Worm (Caenorhabditis elegans) whole organism, L2 larva: ENCODE measurements around the gene rpn-9.

ENCODE experiments used
- F13H6.1 ChIP-seq: sonication (generic microtip); optimal IDR thresholded peaks from 2 replicates; lab custom pipeline; 2016; ENCODE audit warnings: missing genetic modification characterization, missing compliant biosample characterization
- R02D3.7 ChIP-seq: fragments of 150-350 bp; optimal IDR thresholded peaks from 2 replicates; lab custom pipeline; 2014; ENCODE audit warnings: missing biosample characterization, missing genetic modification characterization
- Y55F3AM.14 ChIP-seq: fragments of 200-800 bp; sonication (Bioruptor generic); optimal IDR thresholded peaks from 2 replicates; lab custom pipeline; 2018; ENCODE audit warnings: mild to moderate bottlenecking, missing genetic modification characterization, missing compliant biosample characterization
- ZK546.5 ChIP-seq: sonication (generic microtip); optimal IDR thresholded peaks from 2 replicates; lab custom pipeline; 2017; ENCODE audit warnings: missing biosample characterization, missing genetic modification characterization
- alr-1 ChIP-seq: fragments of 150-350 bp; optimal IDR thresholded peaks from 2 replicates; lab custom pipeline; 2014; ENCODE audit warnings: missing biosample characterization, missing genetic modification characterization
- aly-2 ChIP-seq: fragments of 150-350 bp; optimal IDR thresholded peaks from 2 replicates; lab custom pipeline; 2014; ENCODE audit warnings: missing biosample characterization, missing genetic modification characterization
- ama-1 ChIP-seq: fragments of 150-350 bp; optimal IDR thresholded peaks from 2 replicates; lab custom pipeline; 2018; ENCODE audit warnings: inconsistent platforms
- blmp-1 ChIP-seq: sonication (generic microtip); optimal IDR thresholded peaks from 2 replicates; lab custom pipeline; 2017; ENCODE audit warnings: missing genetic modification characterization, mild to moderate bottlenecking, missing compliant biosample characterization, antibody characterized with exemption, moderate library complexity; ENCODE audit not compliant: insufficient read depth
- ceh-16 ChIP-seq: fragments of 150-350 bp; optimal IDR thresholded peaks from 2 replicates; lab custom pipeline; 2014; ENCODE audit warnings: missing biosample characterization, missing genetic modification characterization
- ceh-82 ChIP-seq: fragments of 150-350 bp; optimal IDR thresholded peaks from 2 replicates; lab custom pipeline; 2014; ENCODE audit warnings: missing biosample characterization, missing genetic modification characterization
- elt-3 ChIP-seq: sonication (generic microtip); optimal IDR thresholded peaks from 2 replicates; lab custom pipeline; 2017; ENCODE audit warnings: missing biosample characterization, missing genetic modification characterization
- gmeb-1 ChIP-seq: fragments of 150-350 bp; optimal IDR thresholded peaks from 2 replicates; lab custom pipeline; 2014; ENCODE audit warnings: missing biosample characterization, missing genetic modification characterization
- lin-11 ChIP-seq: fragments of 150-350 bp; sonication (generic microtip); optimal IDR thresholded peaks from 2 replicates; lab custom pipeline; 2014; ENCODE audit warnings: missing biosample characterization, missing genetic modification characterization, inconsistent platforms, mixed read lengths
- lsy-2 ChIP-seq, 2 experiments: fragments of 150-350 bp in 1 of 2; sonication (generic microtip) in 1 of 2; optimal IDR thresholded peaks; 2 replicates each; lab custom pipeline; 2014 to 2017; ENCODE audit warnings: missing biosample characterization in 2 of 2, missing genetic modification characterization in 2 of 2
- mbf-1 ChIP-seq: sonication (generic microtip); optimal IDR thresholded peaks from 2 replicates; lab custom pipeline; 2017; ENCODE audit warnings: missing biosample characterization, missing genetic modification characterization
- mdl-1 ChIP-seq, 2 experiments: fragments of 150-350 bp in 1 of 2; sonication (generic microtip) in 1 of 2; optimal IDR thresholded peaks; 2 replicates each; lab custom pipeline; 2017; ENCODE audit warnings: missing biosample characterization in 2 of 2, missing genetic modification characterization in 2 of 2
- nhr-11 ChIP-seq: fragments of 150-350 bp; optimal IDR thresholded peaks from 2 replicates; lab custom pipeline; 2014; ENCODE audit warnings: missing biosample characterization, missing genetic modification characterization
- nhr-12 ChIP-seq: fragments of 150-350 bp; optimal IDR thresholded peaks from 2 replicates; lab custom pipeline; 2014; ENCODE audit warnings: missing biosample characterization, missing genetic modification characterization
- nhr-129 ChIP-seq: fragments of 150-350 bp; optimal IDR thresholded peaks from 2 replicates; lab custom pipeline; 2014; ENCODE audit warnings: missing biosample characterization, missing genetic modification characterization
- nhr-21 ChIP-seq: fragments of 150-350 bp; optimal IDR thresholded peaks from 2 replicates; lab custom pipeline; 2014; ENCODE audit warnings: missing biosample characterization, missing genetic modification characterization
- nhr-25 ChIP-seq: fragments of 150-350 bp; sonication (generic microtip); optimal IDR thresholded peaks from 3 replicates; lab custom pipeline; 2014; ENCODE audit warnings: missing biosample characterization, missing genetic modification characterization
- nhr-6 ChIP-seq: fragments of 150-350 bp; optimal IDR thresholded peaks from 2 replicates; lab custom pipeline; 2014; ENCODE audit warnings: missing biosample characterization, missing genetic modification characterization
- nhr-77 ChIP-seq: fragments of 150-350 bp; optimal IDR thresholded peaks from 2 replicates; lab custom pipeline; 2014; ENCODE audit warnings: missing biosample characterization, missing genetic modification characterization
- peb-1 ChIP-seq: fragments of 150-350 bp; optimal IDR thresholded peaks from 2 replicates; lab custom pipeline; 2014; ENCODE audit warnings: missing biosample characterization, missing genetic modification characterization
- skn-1 ChIP-seq: sonication (generic microtip); optimal IDR thresholded peaks from 2 replicates; lab custom pipeline; 2017; ENCODE audit warnings: missing biosample characterization, missing genetic modification characterization
- sma-9 ChIP-seq, 2 experiments: fragments of 150-350 bp in 1 of 2; sonication (generic microtip) in 1 of 2; optimal IDR thresholded peaks; 2 replicates each; lab custom pipeline; 2014 to 2016; ENCODE audit warnings: missing genetic modification characterization in 2 of 2, mild to moderate bottlenecking in 1 of 2, missing biosample characterization in 1 of 2, missing compliant biosample characterization in 1 of 2, missing genetic modification reagents in 1 of 2, moderate library complexity in 1 of 2
- snpc-4 ChIP-seq: fragments of 150-350 bp; optimal IDR thresholded peaks from 2 replicates; lab custom pipeline; 2014; ENCODE audit warnings: missing biosample characterization, missing genetic modification characterization
- unc-39 ChIP-seq: fragments of 150-350 bp; optimal IDR thresholded peaks from 2 replicates; lab custom pipeline; 2014; ENCODE audit warnings: missing biosample characterization, missing genetic modification characterization
- unc-55 ChIP-seq: fragments of 150-350 bp; sonication (generic microtip); optimal IDR thresholded peaks from 3 replicates; lab custom pipeline; 2014; ENCODE audit warnings: missing biosample characterization, missing genetic modification reagents, missing genetic modification characterization
- ztf-11 ChIP-seq: sonication (generic microtip); optimal IDR thresholded peaks from 2 replicates; lab custom pipeline; 2017; ENCODE audit warnings: missing biosample characterization, missing genetic modification characterization
- ztf-4 ChIP-seq: fragments of 150-350 bp; optimal IDR thresholded peaks from 2 replicates; lab custom pipeline; 2014; ENCODE audit warnings: missing biosample characterization, missing genetic modification characterization

Gene rpn-9

DNA sequence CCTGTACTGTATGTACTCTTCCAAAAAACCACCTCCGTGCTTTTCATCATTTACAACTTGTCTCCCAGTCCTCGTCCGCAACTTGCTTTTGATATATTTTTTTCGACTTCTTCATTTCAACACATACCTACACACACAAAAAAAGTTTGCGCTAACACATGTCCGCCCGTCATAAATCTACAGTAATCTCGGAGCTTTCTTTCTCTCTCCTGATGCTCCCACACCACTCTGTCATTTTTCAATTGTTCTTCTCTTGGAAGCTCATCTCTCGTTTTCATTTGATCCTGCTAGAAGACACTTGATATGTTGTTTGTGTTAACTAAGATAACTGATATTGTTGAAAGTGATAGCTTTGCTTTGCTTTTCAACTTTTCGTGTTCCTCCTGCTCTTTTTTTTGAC, 42.5 kb upstream of the rpn-9 start:
- TF ChIP-seq lsy-2 (tag; optimal IDR thresholded peaks at IDR 0.05; lab: Kevin White, UChicago) (peak in 1 of 2 experiments; percentile 66), nhr-77 (tag; lab: Kevin White, UChicago) (no peak), nhr-129 (tag; lab: Kevin White, UChicago) (peak; percentile 1)
- TF ChIP-seq, all 48 proteins: peak for 2

- TF ChIP-seq lsy-2 (tag; optimal IDR thresholded peaks at IDR 0.05; lab: Kevin White, UChicago) (peak in 1 of 2 experiments; percentile 36), nhr-25 (tag; lab: Kevin White, UChicago) (no peak), ZK546.5 (tag; lab: Kevin White, UChicago) (no peak), unc-39 (tag; lab: Kevin White, UChicago) (no peak), mbf-1 (tag; lab: Kevin White, UChicago) (no peak)
- TF ChIP-seq, all 48 proteins: peak for 1
Observed at ce11 chrII:11279971-11280370, 41.3 kb upstream of the rpn-9 start.

DNA sequence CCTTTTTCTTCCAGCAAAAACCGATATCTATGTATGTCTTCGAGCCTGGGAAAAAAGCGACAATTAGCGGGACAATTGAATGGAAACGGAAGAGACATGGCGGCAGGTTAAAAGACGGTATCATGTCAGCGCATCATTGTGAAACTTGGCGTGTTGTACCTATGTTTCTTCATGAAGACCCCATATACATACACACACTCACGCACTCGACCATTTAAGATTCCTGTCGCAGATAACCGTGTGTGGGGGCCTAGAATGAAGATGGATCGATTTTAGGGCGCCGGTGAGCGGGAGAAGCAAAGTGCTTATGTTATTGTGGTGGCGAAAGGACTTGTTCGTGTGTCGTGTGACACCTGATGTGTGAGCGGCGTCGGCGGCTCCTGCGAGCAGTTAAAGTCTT, 38.2 kb upstream of the rpn-9 start:
- TF ChIP-seq ceh-16 (tag; lab: Kevin White, UChicago) (peak; percentile 84), gmeb-1 (tag; lab: Kevin White, UChicago) (no peak)
- TF ChIP-seq, all 48 proteins: peak for 1

DNA sequence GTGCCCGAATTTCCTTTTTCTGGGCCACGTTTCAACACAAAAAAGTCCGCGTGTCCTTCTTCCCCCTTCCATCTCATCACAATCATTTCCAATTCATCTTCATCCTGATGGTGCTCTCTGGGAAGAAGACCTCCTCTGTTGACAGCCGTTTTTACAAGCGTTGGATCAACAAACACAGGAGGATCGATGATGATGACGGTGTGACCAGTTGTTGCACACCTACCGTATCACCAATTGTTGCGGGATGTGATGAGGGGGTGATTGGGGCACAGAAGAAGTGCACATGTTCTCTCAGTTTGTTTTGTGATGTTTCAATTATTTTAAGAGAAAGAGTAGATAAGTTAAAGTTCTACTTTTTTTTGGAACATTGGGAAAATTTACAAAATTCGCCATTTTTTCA, 36.8 kb upstream of the rpn-9 start:
- TF ChIP-seq ceh-82 (tag; lab: Kevin White, UChicago) (no peak), nhr-129 (tag; lab: Kevin White, UChicago) (peak; percentile 47)

ce11 chrII:11274876-11275275, 36.2 kb upstream of the rpn-9 start:
- TF ChIP-seq mbf-1 (tag; lab: Kevin White, UChicago) (no peak), ceh-82 (tag; lab: Kevin White, UChicago) (no peak), nhr-77 (tag; lab: Kevin White, UChicago) (no peak), nhr-21 (tag; lab: Kevin White, UChicago) (no peak), ama-1 (lab: Kevin White, UChicago) (no peak), ztf-11 (no peak), mdl-1 (tag; optimal IDR thresholded peaks at IDR 0.05; lab: Kevin White, UChicago) (no peak), aly-2 (no peak), R02D3.7 (tag; lab: Kevin White, UChicago) (no peak), skn-1 (tag; lab: Kevin White, UChicago) (no peak), lin-11 (tag; lab: Kevin White, UChicago) (no peak), nhr-11 (tag; lab: Kevin White, UChicago) (no peak), F13H6.1 (no peak), peb-1 (tag; lab: Kevin White, UChicago) (no peak), nhr-25 (tag; lab: Kevin White, UChicago) (no peak)

DNA sequence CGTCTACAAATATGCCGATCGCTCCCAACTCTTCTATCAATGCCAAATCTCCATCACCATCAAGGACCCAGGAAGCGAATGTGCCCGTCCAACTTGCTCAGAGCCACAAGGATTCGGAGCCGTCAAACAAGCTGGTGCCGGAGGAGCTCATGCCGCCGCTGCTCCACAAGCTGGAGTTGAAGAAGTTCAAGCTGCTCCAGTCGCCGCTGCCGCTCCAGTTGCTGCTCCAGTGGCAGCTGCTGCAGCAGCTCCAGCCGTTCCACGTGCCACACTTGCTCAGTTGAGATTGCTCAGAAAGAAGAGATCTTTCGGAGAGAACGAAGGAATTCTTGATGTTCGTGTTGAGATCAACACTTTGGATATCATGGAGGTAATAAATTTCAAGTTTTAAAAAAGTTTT, 32.1 kb upstream of the rpn-9 start:
- TF ChIP-seq mbf-1 (tag; lab: Kevin White, UChicago) = no peak
- no peak for TF ChIP-seq unc-55 (GFP tag; lab: Kevin White, UChicago)
- no peak for TF ChIP-seq nhr-6 (tag; lab: Kevin White, UChicago)
- no peak for TF ChIP-seq ztf-4 (tag; lab: Kevin White, UChicago)
- TF ChIP-seq nhr-25 (tag; lab: Kevin White, UChicago) = no peak
- no peak for TF ChIP-seq blmp-1 (tag; lab: Kevin White, UChicago)
- no peak for TF ChIP-seq nhr-12 (tag; lab: Kevin White, UChicago)
- no peak for TF ChIP-seq lin-11 (tag; lab: Kevin White, UChicago)
- TF ChIP-seq snpc-4 (tag; lab: Kevin White, UChicago) = no peak
- no peak for TF ChIP-seq elt-3
- TF ChIP-seq aly-2 = no peak
- TF ChIP-seq sma-9 (GFP tag; optimal IDR thresholded peaks at IDR 0.05; lab: Kevin White, UChicago) = no peak
- TF ChIP-seq sma-9 (tag; optimal IDR thresholded peaks at IDR 0.05; lab: Kevin White, UChicago) = no peak
- no peak for TF ChIP-seq Y55F3AM.14
- no peak for TF ChIP-seq alr-1 (tag; lab: Kevin White, UChicago)
- TF ChIP-seq R02D3.7 (tag; lab: Kevin White, UChicago) = no peak
